Fruit fly (Drosophila melanogaster) whole organism: Measurements from ENCODE around the gene CG11350.

Experiments
- CG8478 ChIP-seq: fragments of >200 bp; optimal IDR thresholded peaks from 2 replicates; lab custom pipeline; 2018; ENCODE audit warnings: inconsistent platforms
- Dll ChIP-seq: fragments of >200 bp; optimal IDR thresholded peaks from 2 replicates; lab custom pipeline; 2017
- EcR ChIP-seq, 2 experiments: fragments of >200 bp; optimal IDR thresholded peaks; 2 replicates each; lab custom pipeline; 2017; ENCODE audit warnings: missing biosample characterization in 2 of 2, missing genetic modification characterization in 2 of 2, missing genetic modification reagents in 2 of 2
- pan ChIP-seq: fragments of >200 bp; optimal IDR thresholded peaks from 2 replicates; lab custom pipeline; 2017
- psq ChIP-seq: fragments of >200 bp; optimal IDR thresholded peaks from 2 replicates; lab custom pipeline; 2017
- usp ChIP-seq: fragments of >200 bp; optimal IDR thresholded peaks from 2 replicates; lab custom pipeline; 2017; ENCODE audit warnings: missing biosample characterization, missing genetic modification characterization, mixed read lengths

Gene CG11350

DNA sequence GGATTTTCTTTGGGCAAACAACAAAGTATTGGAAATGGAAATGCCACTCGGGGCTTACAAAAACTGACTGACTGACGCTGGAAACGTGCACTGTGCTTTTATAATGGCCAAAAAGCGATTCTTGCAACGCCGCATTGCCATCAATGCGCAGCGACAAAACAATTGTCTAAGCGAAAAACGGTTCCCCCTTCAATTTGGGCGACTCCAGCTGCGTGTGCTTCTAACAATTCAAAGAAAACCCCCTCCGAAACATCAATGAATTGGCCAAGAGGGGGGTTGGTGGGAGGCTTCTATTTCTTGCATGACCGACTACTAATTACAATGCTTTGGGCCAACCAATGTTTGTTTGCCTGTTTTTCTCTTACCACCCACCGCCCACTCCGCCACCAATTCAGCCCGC is 15.1 kb downstream of the CG11350 start, which contains the start of gene CG13721:
CG13721 (minus strand) TSS at position 101 of the 400 bp plus-strand sequence.
- no peak for TF ChIP-seq EcR (GFP tag; optimal IDR thresholded peaks at IDR 0.05; lab: Kevin White, UChicago)
- TF ChIP-seq Dll (lab: Kevin White, UChicago): no peak
- TF ChIP-seq CG8478 (lab: Kevin White, UChicago): no peak
- TF ChIP-seq usp (GFP tag; lab: Kevin White, UChicago): no peak
- no peak for TF ChIP-seq pan (lab: Kevin White, UChicago)
- no peak for TF ChIP-seq psq (lab: Kevin White, UChicago)

DNA sequence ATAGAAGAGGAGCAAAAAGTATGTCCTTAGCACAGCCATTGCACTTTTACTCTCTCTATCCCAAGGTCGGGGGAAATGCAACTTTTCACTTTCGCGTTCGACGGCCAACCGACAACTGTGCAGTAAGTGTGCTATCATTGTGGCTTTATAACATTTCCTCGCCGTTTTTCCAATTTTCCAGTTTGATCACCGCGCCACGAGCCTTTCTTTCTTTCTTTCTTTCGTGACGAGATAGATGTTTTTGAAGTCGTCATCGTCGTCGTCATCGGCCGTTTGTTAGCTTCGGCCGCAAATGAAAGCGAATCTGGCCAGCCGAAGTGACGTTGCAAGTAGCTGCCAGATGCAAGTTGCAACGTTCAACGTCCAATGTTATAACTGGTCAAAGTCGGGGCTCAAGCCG is 17.8 kb downstream of the CG11350 start, which contains the start of gene CG13720:
CG13720 (minus strand) TSS at position 101 of the 400 bp plus-strand sequence.
- TF ChIP-seq pan (lab: Kevin White, UChicago) (no peak), CG8478 (lab: Kevin White, UChicago) (no peak), psq (lab: Kevin White, UChicago) (no peak), Dll (lab: Kevin White, UChicago) (no peak), usp (GFP tag; lab: Kevin White, UChicago) (no peak), EcR (GFP tag; optimal IDR thresholded peaks at IDR 0.05; lab: Kevin White, UChicago) (no peak)

dm6 chr3L:4501406-4501805 is 18.8 kb downstream of the CG11350 start:
- no peak for TF ChIP-seq psq (lab: Kevin White, UChicago)
- no peak for TF ChIP-seq usp (GFP tag; lab: Kevin White, UChicago)

- TF ChIP-seq EcR (GFP tag; optimal IDR thresholded peaks at IDR 0.05; lab: Kevin White, UChicago): no peak
Measured at dm6 chr3L:4507846-4508245, 25.2 kb downstream of the CG11350 start.

dm6 chr3L:4508307-4508706 is 25.7 kb downstream of the CG11350 start, which contains the start of gene NT1:
NT1 (minus strand) TSS chr3L:4508433.
- no peak for TF ChIP-seq CG8478 (lab: Kevin White, UChicago)
- TF ChIP-seq EcR (GFP tag; optimal IDR thresholded peaks at IDR 0.05; lab: Kevin White, UChicago): peak in 1 of 2 experiments; percentile 50
- no peak for TF ChIP-seq psq (lab: Kevin White, UChicago)
- TF ChIP-seq Dll (lab: Kevin White, UChicago): no peak

- no peak for TF ChIP-seq psq (lab: Kevin White, UChicago)
- TF ChIP-seq usp (GFP tag; lab: Kevin White, UChicago): no peak
- no peak for TF ChIP-seq pan (lab: Kevin White, UChicago)
- TF ChIP-seq Dll (lab: Kevin White, UChicago): no peak
- TF ChIP-seq EcR (GFP tag; optimal IDR thresholded peaks at IDR 0.05; lab: Kevin White, UChicago): no peak
- TF ChIP-seq CG8478 (lab: Kevin White, UChicago): no peak
Measured at dm6 chr3L:4508926-4509457, 26.4 kb downstream of the CG11350 start.

DNA sequence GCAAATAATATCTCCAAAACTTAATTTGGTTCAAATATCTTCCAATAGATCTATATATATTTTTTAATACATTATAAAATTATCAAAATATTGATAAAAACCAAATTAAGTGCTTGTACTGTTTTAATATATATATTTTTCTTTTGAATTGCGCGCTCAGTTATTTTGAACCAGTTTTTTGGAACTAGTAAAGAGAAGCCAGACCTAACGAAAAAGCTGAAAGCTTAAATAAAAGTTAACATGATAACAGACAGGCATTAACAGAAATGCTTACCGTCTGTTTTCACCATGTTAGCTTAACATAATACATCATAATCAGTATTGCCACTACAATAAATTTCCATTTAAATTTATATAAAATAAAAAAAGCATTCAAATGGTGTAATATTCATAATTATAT is 27.7 kb downstream of the CG11350 start:
- TF ChIP-seq Dll (lab: Kevin White, UChicago): no peak

- no peak for TF ChIP-seq pan (lab: Kevin White, UChicago)
- TF ChIP-seq psq (lab: Kevin White, UChicago): no peak
- no peak for TF ChIP-seq usp (GFP tag; lab: Kevin White, UChicago)
- no peak for TF ChIP-seq Dll (lab: Kevin White, UChicago)
- TF ChIP-seq EcR (GFP tag; optimal IDR thresholded peaks at IDR 0.05; lab: Kevin White, UChicago): no peak
- no peak for TF ChIP-seq CG8478 (lab: Kevin White, UChicago)
Measured at dm6 chr3L:4516378-4516777, 33.8 kb downstream of the CG11350 start.

DNA sequence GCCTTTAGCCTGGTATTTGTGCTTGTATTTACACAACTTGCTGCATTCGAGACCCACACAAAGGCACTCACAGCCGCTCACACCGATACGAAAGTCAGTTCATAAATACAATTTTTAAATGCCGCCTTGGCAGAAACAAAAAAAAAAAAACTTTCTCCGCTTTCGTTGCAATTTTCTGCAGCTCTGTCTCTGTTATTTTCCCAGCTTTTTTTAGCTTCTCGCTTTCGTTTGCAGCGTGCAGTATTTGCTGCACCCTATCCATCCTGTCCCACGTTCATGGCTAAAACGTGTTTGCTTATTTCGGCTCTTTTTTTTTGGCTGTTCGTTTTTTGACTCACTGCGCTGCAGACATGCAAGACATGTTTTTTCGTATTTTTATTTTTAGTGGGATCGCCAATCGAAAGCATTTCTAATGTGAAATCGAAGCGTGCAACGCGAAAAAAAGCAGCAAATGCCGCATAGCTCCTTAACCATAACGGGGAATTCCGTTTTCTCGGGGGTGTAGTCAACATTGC is 36.9 kb downstream of the CG11350 start:
- no peak for TF ChIP-seq CG8478 (lab: Kevin White, UChicago)
- no peak for TF ChIP-seq EcR (GFP tag; optimal IDR thresholded peaks at IDR 0.05; lab: Kevin White, UChicago)
- TF ChIP-seq psq (lab: Kevin White, UChicago): no peak
- no peak for TF ChIP-seq Dll (lab: Kevin White, UChicago)
- no peak for TF ChIP-seq pan (lab: Kevin White, UChicago)
- TF ChIP-seq usp (GFP tag; lab: Kevin White, UChicago): no peak

DNA sequence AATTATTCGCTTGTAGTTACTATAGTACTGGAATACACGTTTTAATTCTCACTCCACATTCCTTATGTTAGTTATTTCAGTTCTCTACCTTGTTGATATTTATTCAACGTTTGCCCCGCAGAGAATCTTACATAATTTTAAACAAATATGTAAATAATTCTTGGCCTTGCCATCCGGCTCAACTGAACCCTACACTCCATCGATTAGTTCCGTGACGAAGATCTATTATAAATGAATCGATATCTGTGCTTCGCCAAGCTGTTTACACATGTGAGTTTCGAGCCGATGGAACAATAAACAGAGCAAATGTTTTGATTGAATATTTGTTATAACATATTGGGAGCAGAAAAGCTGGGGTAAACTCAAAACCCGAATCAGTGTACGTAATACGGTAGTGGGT is 39.2 kb downstream of the CG11350 start:
- TF ChIP-seq pan (lab: Kevin White, UChicago): no peak
- no peak for TF ChIP-seq usp (GFP tag; lab: Kevin White, UChicago)

DNA sequence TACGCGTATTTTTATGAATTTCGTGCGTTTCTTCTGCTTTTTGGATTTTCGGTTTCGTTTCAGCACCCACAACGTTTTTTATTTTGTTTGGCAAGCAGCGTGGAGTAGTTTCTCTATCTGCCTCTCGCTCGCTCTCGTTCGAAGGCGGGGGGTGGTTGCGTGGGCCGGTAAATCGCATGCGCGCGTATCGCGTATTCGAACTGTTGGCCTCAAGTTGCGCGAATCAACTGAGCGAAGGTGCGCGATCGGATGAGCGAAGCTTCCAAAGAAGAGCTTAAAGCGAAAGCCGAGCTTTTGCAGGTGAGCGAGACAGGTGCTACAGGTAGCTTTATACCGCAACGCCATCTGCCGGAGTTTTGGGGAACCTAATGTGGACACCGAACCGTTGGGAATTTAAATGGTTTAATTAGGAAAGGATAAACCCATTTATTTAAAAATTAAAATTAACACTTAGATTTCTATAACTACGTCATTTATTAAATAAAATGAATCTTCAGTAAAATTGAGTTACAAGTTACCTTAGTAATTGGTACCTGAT is 49.4 kb downstream of the CG11350 start, which contains the start of gene Tie:
Tie (minus strand) TSS at position 205 of the 538 bp plus-strand sequence.
- TF ChIP-seq EcR (GFP tag; optimal IDR thresholded peaks at IDR 0.05; lab: Kevin White, UChicago) (no peak), pan (lab: Kevin White, UChicago) (no peak), psq (lab: Kevin White, UChicago) (no peak), Dll (lab: Kevin White, UChicago) (no peak), CG8478 (lab: Kevin White, UChicago) (no peak), usp (GFP tag; lab: Kevin White, UChicago) (no peak)

DNA sequence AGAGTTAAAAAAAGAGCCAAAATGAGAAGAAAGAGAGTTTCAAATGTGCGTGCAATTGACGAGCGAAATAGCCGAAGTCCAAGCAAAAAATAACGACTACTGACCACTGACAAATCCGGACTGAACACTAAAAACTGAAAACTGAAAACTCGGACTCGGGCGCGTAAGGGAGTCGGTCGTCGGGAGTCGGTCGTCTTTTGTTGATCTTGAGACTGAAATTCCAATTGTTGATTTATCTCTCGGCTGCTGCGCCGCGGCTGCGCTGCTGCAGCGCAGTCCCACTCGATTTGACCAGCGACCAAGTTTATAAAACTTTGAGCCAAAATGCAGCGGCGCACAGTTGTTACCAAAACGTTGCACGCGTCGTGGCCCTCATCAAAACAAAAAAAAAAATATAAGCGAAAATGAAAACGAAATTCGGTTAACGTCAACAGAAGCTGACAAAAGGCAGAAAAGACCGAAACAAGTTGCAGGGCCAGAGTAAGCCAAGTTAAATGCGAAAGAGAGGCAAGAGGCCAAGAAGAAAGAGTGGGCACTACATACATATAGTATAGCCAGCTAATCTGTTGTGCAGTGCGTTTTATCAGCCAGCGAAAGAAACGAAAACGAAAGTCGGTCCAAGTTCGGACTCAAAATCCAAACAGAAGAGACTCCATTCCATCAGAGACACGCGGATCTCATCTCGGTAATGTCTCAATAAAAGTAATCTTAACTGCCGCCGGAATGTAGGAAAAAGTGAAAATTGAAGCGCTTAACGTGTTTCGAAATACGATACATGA is 50.4 kb downstream of the CG11350 start, which contains the start of gene CG11353:
CG11353 (plus strand) TSS at position 330 of the 779 bp plus-strand sequence.
- no peak for TF ChIP-seq CG8478 (lab: Kevin White, UChicago)
- TF ChIP-seq pan (lab: Kevin White, UChicago): no peak
- TF ChIP-seq EcR (GFP tag; optimal IDR thresholded peaks at IDR 0.05; lab: Kevin White, UChicago): no peak
- no peak for TF ChIP-seq Dll (lab: Kevin White, UChicago)
- no peak for TF ChIP-seq usp (GFP tag; lab: Kevin White, UChicago)
- no peak for TF ChIP-seq psq (lab: Kevin White, UChicago)
